Fruit fly (Drosophila melanogaster) whole organism, prepupa: ENCODE data around the gene CG14300.

Experiments
- Blimp-1 ChIP-seq: fragments of 200-800 bp; sonication (Bioruptor generic); optimal IDR thresholded peaks from 3 replicates; lab custom pipeline; 2017; ENCODE audit warnings: missing biosample characterization, missing genetic modification characterization, mild to moderate bottlenecking, moderate library complexity, missing genetic modification reagents
- CG10631 ChIP-seq: fragments of 200-800 bp; sonication (Bioruptor generic); optimal IDR thresholded peaks from 2 replicates; lab custom pipeline; 2016; ENCODE audit warnings: missing biosample characterization, missing genetic modification characterization
- CG10669 ChIP-seq: fragments of 200-800 bp; sonication (Bioruptor generic); optimal IDR thresholded peaks from 3 replicates; lab custom pipeline; 2018; ENCODE audit warnings: missing biosample characterization, mild to moderate bottlenecking, missing genetic modification characterization, moderate library complexity
- CG11762 ChIP-seq: fragments of 200-800 bp; sonication (Bioruptor generic); optimal IDR thresholded peaks from 3 replicates; lab custom pipeline; 2016; ENCODE audit warnings: missing biosample characterization, missing genetic modification characterization; ENCODE audit not compliant: insufficient read depth
- CG11902 ChIP-seq: fragments of 200-800 bp; sonication (Bioruptor generic); optimal IDR thresholded peaks from 3 replicates; lab custom pipeline; 2016; ENCODE audit warnings: missing biosample characterization, missing genetic modification characterization
- CG15336 ChIP-seq: fragments of 200-800 bp; sonication (Bioruptor generic); IDR thresholded peaks from 2 replicates; pipeline ENCODE4 v1.3.6; 2022; ENCODE audit warnings: missing biosample characterization, missing genetic modification characterization
- CG1621 ChIP-seq: fragments of 200-800 bp; sonication (Bioruptor generic); optimal IDR thresholded peaks from 3 replicates; lab custom pipeline; 2018; ENCODE audit warnings: missing biosample characterization, mild to moderate bottlenecking, missing genetic modification characterization
- CG34406 ChIP-seq: fragments of 200-800 bp; sonication (Bioruptor generic); optimal IDR thresholded peaks from 3 replicates; lab custom pipeline; 2016; ENCODE audit warnings: missing biosample characterization, missing genetic modification characterization
- CG3919 ChIP-seq: fragments of 200-800 bp; sonication (Bioruptor generic); optimal IDR thresholded peaks from 3 replicates; lab custom pipeline; 2016; ENCODE audit warnings: missing biosample characterization, missing genetic modification characterization
- CG4318 ChIP-seq: fragments of 200-800 bp; sonication (Bioruptor generic); optimal IDR thresholded peaks from 3 replicates; lab custom pipeline; 2017; ENCODE audit warnings: missing biosample characterization, mild to moderate bottlenecking, missing genetic modification characterization
- CG6163 ChIP-seq: fragments of 200-800 bp; sonication (Bioruptor generic); IDR thresholded peaks from 3 replicates; pipeline ENCODE4 v1.3.6; 2022; ENCODE audit warnings: missing biosample characterization, missing genetic modification characterization
- CG6276 ChIP-seq: fragments of 200-800 bp; sonication (Bioruptor generic); optimal IDR thresholded peaks from 2 replicates; lab custom pipeline; 2017; ENCODE audit warnings: missing biosample characterization, mild to moderate bottlenecking, missing genetic modification characterization
- CG6792 ChIP-seq: fragments of 200-800 bp; sonication (Bioruptor generic); optimal IDR thresholded peaks from 3 replicates; lab custom pipeline; 2016; ENCODE audit warnings: missing biosample characterization, missing genetic modification characterization
- CG6808 ChIP-seq: fragments of 200-800 bp; sonication (Bioruptor generic); optimal IDR thresholded peaks from 3 replicates; lab custom pipeline; 2017; ENCODE audit warnings: missing biosample characterization, missing genetic modification characterization, mild to moderate bottlenecking, moderate library complexity, missing genetic modification reagents
- CG6854 ChIP-seq: fragments of 200-800 bp; sonication (Bioruptor generic); optimal IDR thresholded peaks from 2 replicates; lab custom pipeline; 2017; ENCODE audit warnings: missing biosample characterization, mild to moderate bottlenecking, missing genetic modification characterization
- CG7368 ChIP-seq: fragments of 200-800 bp; sonication (Bioruptor generic); optimal IDR thresholded peaks from 3 replicates; lab custom pipeline; 2016; ENCODE audit warnings: missing biosample characterization, missing genetic modification characterization
- CG8632 ChIP-seq: fragments of 200-800 bp; sonication (Bioruptor generic); optimal IDR thresholded peaks from 3 replicates; lab custom pipeline; 2016; ENCODE audit warnings: missing biosample characterization, missing genetic modification characterization
- CG9139 ChIP-seq: fragments of 200-800 bp; sonication (Bioruptor generic); optimal IDR thresholded peaks from 3 replicates; lab custom pipeline; 2017; ENCODE audit warnings: missing biosample characterization, mild to moderate bottlenecking, missing genetic modification characterization
- Eip75B ChIP-seq: fragments of 200-800 bp; sonication (Bioruptor generic); optimal IDR thresholded peaks from 3 replicates; lab custom pipeline; 2016; ENCODE audit warnings: missing biosample characterization, missing genetic modification characterization
- Eip78C ChIP-seq: fragments of 200-800 bp; sonication (Bioruptor generic); peaks from one replicate; lab custom pipeline; 2016; ENCODE audit warnings: missing biosample characterization, missing genetic modification characterization
- Eip93F ChIP-seq: fragments of 200-800 bp; sonication (Bioruptor generic); optimal IDR thresholded peaks from 2 replicates; lab custom pipeline; 2016; ENCODE audit warnings: missing biosample characterization, mild to moderate bottlenecking, missing genetic modification characterization
- Ets21C ChIP-seq: fragments of 200-800 bp; sonication (Bioruptor generic); optimal IDR thresholded peaks from 3 replicates; lab custom pipeline; 2016; ENCODE audit warnings: missing biosample characterization, missing genetic modification characterization
- Ets96B ChIP-seq: fragments of 200-800 bp; optimal IDR thresholded peaks from 2 replicates; lab custom pipeline; 2019; ENCODE audit warnings: missing biosample characterization, mild to moderate bottlenecking, missing genetic modification characterization, moderate library complexity
- Gug ChIP-seq: fragments of 200-800 bp; sonication (Bioruptor generic); IDR thresholded peaks from 2 replicates; pipeline ENCODE4 v1.3.6; 2022; ENCODE audit warnings: missing biosample characterization, missing genetic modification characterization
- Hr38 ChIP-seq: sonication (Bioruptor generic); optimal IDR thresholded peaks from 2 replicates; lab custom pipeline; 2016; ENCODE audit warnings: missing biosample characterization, missing genetic modification characterization
- Hr39 ChIP-seq: fragments of 200-800 bp; sonication (Bioruptor generic); optimal IDR thresholded peaks from 2 replicates; lab custom pipeline; 2016; ENCODE audit warnings: missing biosample characterization, missing genetic modification characterization
- Hr4 ChIP-seq: fragments of 200-800 bp; sonication (Bioruptor generic); optimal IDR thresholded peaks from 3 replicates; lab custom pipeline; 2016; ENCODE audit warnings: missing biosample characterization, missing genetic modification characterization
- Lpt ChIP-seq: fragments of 200-800 bp; sonication (Bioruptor generic); optimal IDR thresholded peaks from 3 replicates; lab custom pipeline; 2016; ENCODE audit warnings: missing biosample characterization, missing genetic modification characterization
- Met ChIP-seq: fragments of 200-800 bp; sonication (Bioruptor generic); optimal IDR thresholded peaks from 3 replicates; lab custom pipeline; 2016; ENCODE audit warnings: missing biosample characterization, missing genetic modification characterization
- Smox ChIP-seq: fragments of 200-800 bp; sonication (Bioruptor generic); optimal IDR thresholded peaks from 3 replicates; lab custom pipeline; 2016; ENCODE audit warnings: missing biosample characterization, missing genetic modification characterization
- Sox102F ChIP-seq: fragments of 200-800 bp; sonication (Bioruptor generic); optimal IDR thresholded peaks from 2 replicates; lab custom pipeline; 2016; ENCODE audit warnings: missing biosample characterization, mild to moderate bottlenecking, missing genetic modification characterization
- Sox14 ChIP-seq: fragments of 200-800 bp; sonication (Bioruptor generic); optimal IDR thresholded peaks from 3 replicates; lab custom pipeline; 2016; ENCODE audit warnings: missing biosample characterization, missing genetic modification characterization
- Sox15 ChIP-seq: fragments of 200-800 bp; sonication (Bioruptor generic); optimal IDR thresholded peaks from 3 replicates; lab custom pipeline; 2016; ENCODE audit warnings: missing biosample characterization, missing genetic modification characterization
- achi ChIP-seq: fragments of 200-800 bp; sonication (Bioruptor generic); optimal IDR thresholded peaks from 3 replicates; lab custom pipeline; 2016; ENCODE audit warnings: missing biosample characterization, missing genetic modification characterization
- cyc ChIP-seq: fragments of 200-800 bp; sonication (Bioruptor generic); optimal IDR thresholded peaks from 3 replicates; lab custom pipeline; 2016; ENCODE audit warnings: missing biosample characterization, missing genetic modification characterization
- dsx ChIP-seq: fragments of 200-800 bp; optimal IDR thresholded peaks from 3 replicates; lab custom pipeline; 2019; ENCODE audit warnings: missing biosample characterization, mild to moderate bottlenecking, missing genetic modification characterization, moderate library complexity; ENCODE audit not compliant: poor library complexity, severe bottlenecking
- esn ChIP-seq: fragments of 200-800 bp; sonication (Bioruptor generic); optimal IDR thresholded peaks from 2 replicates; lab custom pipeline; 2016; ENCODE audit warnings: missing biosample characterization, mild to moderate bottlenecking, missing genetic modification characterization, moderate library complexity
- fkh ChIP-seq: fragments of 200-800 bp; sonication (Bioruptor generic); optimal IDR thresholded peaks from 3 replicates; lab custom pipeline; 2017; ENCODE audit warnings: missing biosample characterization, mild to moderate bottlenecking, missing genetic modification characterization, moderate library complexity
- net ChIP-seq: fragments of 200-800 bp; sonication (Bioruptor generic); optimal IDR thresholded peaks from 3 replicates; lab custom pipeline; 2016; ENCODE audit warnings: missing biosample characterization, missing genetic modification characterization
- salr ChIP-seq, 2 experiments: fragments of 200-800 bp; sonication (Bioruptor generic); optimal IDR thresholded peaks; 3 replicates each; lab custom pipeline; 2016 to 2018; ENCODE audit warnings: missing biosample characterization in 2 of 2, missing genetic modification characterization in 2 of 2, mild to moderate bottlenecking in 1 of 2
- spab ChIP-seq: fragments of 200-800 bp; sonication (Bioruptor generic); optimal IDR thresholded peaks from 2 replicates; lab custom pipeline; 2017; ENCODE audit warnings: missing biosample characterization, mild to moderate bottlenecking, missing genetic modification characterization, missing genetic modification reagents
- topi ChIP-seq: fragments of 200-800 bp; sonication (Bioruptor generic); optimal IDR thresholded peaks from 3 replicates; lab custom pipeline; 2016; ENCODE audit warnings: missing biosample characterization, missing genetic modification characterization
- vri ChIP-seq: fragments of 200-800 bp; sonication (Bioruptor generic); optimal IDR thresholded peaks from 3 replicates; lab custom pipeline; 2016; ENCODE audit warnings: missing biosample characterization, mild to moderate bottlenecking, missing genetic modification characterization

The CG14300 gene

DNA sequence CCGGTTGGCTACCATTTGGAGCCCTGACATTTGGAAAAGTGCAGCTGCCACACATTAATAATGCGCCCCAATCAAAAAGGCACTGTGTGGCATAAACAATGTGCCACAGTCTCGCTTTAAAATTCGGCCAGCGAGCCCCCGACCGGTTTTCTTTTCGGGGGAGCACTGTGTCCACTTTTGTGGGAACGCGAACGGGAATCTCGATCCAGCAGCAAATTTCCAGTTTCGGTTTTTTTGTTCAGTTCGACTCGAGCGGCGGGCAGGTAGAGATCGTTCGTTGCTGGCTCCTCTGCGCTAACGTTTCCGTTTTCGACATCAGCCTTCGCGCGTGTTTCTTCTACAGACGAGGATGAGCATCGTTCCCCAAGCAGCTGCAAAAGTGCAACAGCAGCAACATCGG lies 24.4 kb downstream of the CG14300 start, which contains the start of gene CG7702 (continued):
- TF ChIP-seq Hr39 (GFP tag; lab: Kevin White, UChicago): no peak
- TF ChIP-seq CG10669: no peak
- TF ChIP-seq Sox15 (GFP tag; lab: Kevin White, UChicago): no peak
- no peak for TF ChIP-seq Ets21C (GFP tag; lab: Kevin White, UChicago)
- no peak for TF ChIP-seq Lpt (GFP tag; lab: Kevin White, UChicago)
- no peak for TF ChIP-seq CG11902 (GFP tag; lab: Kevin White, UChicago)
- no peak for TF ChIP-seq spab
- no peak for TF ChIP-seq salr (GFP tag; optimal IDR thresholded peaks at IDR 0.05; lab: Kevin White, UChicago)
- no peak for TF ChIP-seq Sox102F
- no peak for TF ChIP-seq Ets96B

DNA sequence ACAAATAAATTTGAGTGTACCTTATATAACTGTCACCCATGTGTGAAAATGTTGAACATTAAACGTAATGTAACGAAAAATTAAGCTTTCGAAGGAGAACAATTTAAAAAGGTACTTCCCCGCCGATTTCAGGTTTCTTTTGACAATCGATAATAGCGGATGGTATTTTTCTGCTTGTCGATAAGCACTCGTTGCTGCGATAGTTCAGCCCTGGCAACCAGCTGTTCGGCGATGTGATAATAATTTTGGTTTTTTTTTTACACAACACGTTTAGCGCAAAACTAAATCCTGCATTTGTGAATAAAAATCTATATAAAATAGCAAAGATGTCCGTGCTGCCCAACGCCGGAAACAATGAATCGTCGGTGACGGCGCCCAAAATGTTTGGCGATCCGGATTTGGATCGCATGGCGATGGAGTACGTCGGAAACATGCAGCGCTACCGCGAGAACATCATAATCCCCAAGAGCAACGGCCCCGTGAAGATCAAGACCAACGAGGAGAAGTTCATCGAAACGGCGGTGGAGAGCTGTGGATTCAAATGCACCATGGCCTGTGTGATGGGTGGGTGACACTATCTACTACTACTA lies 25.8 kb downstream of the CG14300 start, which contains the start of gene CG31229:
CG31229 (plus strand) TSS at position 194 of the 590 bp plus-strand sequence.
- TF ChIP-seq CG11762 (GFP tag; lab: Kevin White, UChicago): no peak
- peak; percentile 80 for TF ChIP-seq vri
- peak; percentile 41 for TF ChIP-seq CG6854 (GFP tag; lab: Kevin White, UChicago)
- TF ChIP-seq CG9139 (GFP tag; lab: Kevin White, UChicago): no peak
- no peak for TF ChIP-seq CG34406 (GFP tag; lab: Kevin White, UChicago)
- no peak for TF ChIP-seq esn (GFP tag; lab: Kevin White, UChicago)
- peak; percentile 8 for TF ChIP-seq Eip78C (GFP tag; lab: Kevin White, UChicago)
- no peak for TF ChIP-seq CG6808 (GFP tag; lab: Kevin White, UChicago)
- TF ChIP-seq Hr4 (GFP tag; lab: Kevin White, UChicago): no peak
- TF ChIP-seq CG11902 (GFP tag; lab: Kevin White, UChicago): no peak
- TF ChIP-seq CG15336 (GFP tag; lab: Robert Waterston, UW): peak; percentile 17; the same call in 1 of the 2 replicates
- no peak for TF ChIP-seq CG8632 (GFP tag; lab: Kevin White, UChicago)
- no peak for TF ChIP-seq CG1621 (tag; lab: Kevin White, UChicago)
- no peak for TF ChIP-seq dsx (GFP tag; lab: Kevin White, UChicago)

DNA sequence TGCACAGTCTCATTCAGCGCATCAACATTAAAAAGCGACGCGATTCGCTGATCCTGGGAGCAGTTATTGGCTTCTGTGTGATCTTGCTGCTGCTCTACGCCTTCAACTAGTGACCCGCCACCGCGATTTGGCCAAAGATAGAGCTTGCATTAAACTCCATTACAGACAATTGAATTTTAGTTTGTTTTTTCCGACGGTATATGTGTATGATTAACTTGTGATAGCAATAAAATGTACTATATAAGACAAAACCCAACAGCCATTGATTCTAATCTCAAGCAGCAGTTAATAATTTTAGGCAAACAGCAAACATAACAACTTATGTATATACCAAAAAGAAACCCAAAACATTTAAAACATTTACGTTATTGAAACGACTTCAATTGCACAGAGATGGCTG lies 28.4 kb downstream of the CG14300 start, which contains the start of gene CG31231:
CG31231 (plus strand) TSS at position 301 of the 400 bp plus-strand sequence.
- TF ChIP-seq CG1621 (tag; lab: Kevin White, UChicago) (no peak), Ets96B (no peak), CG6792 (GFP tag; lab: Kevin White, UChicago) (no peak), Lpt (GFP tag; lab: Kevin White, UChicago) (no peak), topi (GFP tag; lab: Kevin White, UChicago) (no peak), Hr38 (GFP tag; lab: Kevin White, UChicago) (no peak), Met (GFP tag; lab: Kevin White, UChicago) (no peak), CG11762 (GFP tag; lab: Kevin White, UChicago) (no peak), Hr4 (GFP tag; lab: Kevin White, UChicago) (no peak), Eip75B (no peak)

DNA sequence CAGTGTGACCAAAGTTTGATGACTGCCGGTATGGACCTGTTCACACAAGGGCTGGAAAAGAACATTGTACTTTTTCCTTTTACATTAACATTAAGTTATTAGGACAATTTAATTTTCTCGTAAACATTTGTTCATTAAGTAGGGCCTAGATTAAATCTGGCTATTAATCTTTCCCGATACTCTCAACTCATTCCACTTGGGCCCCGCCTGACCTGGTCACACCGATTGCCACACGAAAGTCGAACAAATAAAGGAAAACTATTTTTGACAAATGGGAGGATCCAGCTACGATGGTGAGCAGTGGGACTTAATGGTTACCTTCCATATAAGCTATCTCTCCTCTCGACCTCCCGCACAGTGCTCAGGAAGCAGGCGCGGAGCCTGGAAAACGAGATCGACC lies 30.0 kb downstream of the CG14300 start, which contains the start of the genes Cpsf73 and Gos28:
Cpsf73 (minus strand) TSS at position 28 of the 400 bp plus-strand sequence.
Gos28 (plus strand) TSS at position 214 of the 400 bp plus-strand sequence.
- TF ChIP-seq fkh (no peak), CG4318 (GFP tag; lab: Kevin White, UChicago) (no peak), Smox (GFP tag; lab: Kevin White, UChicago) (no peak), Sox14 (GFP tag; lab: Kevin White, UChicago) (peak; percentile 70), CG10631 (no peak), Met (GFP tag; lab: Kevin White, UChicago) (no peak), cyc (GFP tag; lab: Kevin White, UChicago) (no peak), net (GFP tag; lab: Kevin White, UChicago) (no peak), Sox102F (no peak), topi (GFP tag; lab: Kevin White, UChicago) (peak; percentile 23), Blimp-1 (GFP tag; lab: Kevin White, UChicago) (no peak), Sox15 (GFP tag; lab: Kevin White, UChicago) (no peak), CG7368 (GFP tag; lab: Kevin White, UChicago) (no peak), CG6854 (GFP tag; lab: Kevin White, UChicago) (no peak), CG6276 (GFP tag; lab: Kevin White, UChicago) (no peak), Eip78C (GFP tag; lab: Kevin White, UChicago) (peak; percentile 64), CG10669 (no peak), Gug (GFP tag; lab: Robert Waterston, UW) (no peak), Hr39 (GFP tag; lab: Kevin White, UChicago) (no peak), Hr4 (GFP tag; lab: Kevin White, UChicago) (no peak), CG3919 (GFP tag; lab: Kevin White, UChicago) (peak; percentile 22), CG9139 (GFP tag; lab: Kevin White, UChicago) (no peak), CG11902 (GFP tag; lab: Kevin White, UChicago) (no peak), CG34406 (GFP tag; lab: Kevin White, UChicago) (no peak), achi (GFP tag; lab: Kevin White, UChicago) (no peak), CG6163 (no peak), Eip93F (GFP tag; lab: Kevin White, UChicago) (no peak)
